Fruit fly (Drosophila melanogaster): ENCODE measurements around the gene Dscam4.

Dscam4 gene

dm6 chr3L:8299224-8300130 is 61.0 kb downstream of the Dscam4 start, which contains the start of the genes Arl5 and CG13671:
Gene Arl5, minus strand, starts transcription at chr3L:8299839.
Gene CG13671, plus strand, starts transcription at chr3L:8300064.
- TF ChIP-seq H2.0 (GFP tag; IDR thresholded peaks at IDR 0.05), result peak; percentile 76
- TF ChIP-seq Chrac-16 (GFP tag; optimal IDR thresholded peaks at IDR 0.05), result peak; percentile 86
- TF ChIP-seq nom (GFP tag; optimal IDR thresholded peaks at IDR 0.05), result peak; percentile 1
- TF ChIP-seq CG15479 (GFP tag; optimal IDR thresholded peaks at IDR 0.05), result no peak
- TF ChIP-seq pita (GFP tag; optimal IDR thresholded peaks at IDR 0.05), result no peak
- no peak for TF ChIP-seq sd (tag; optimal IDR thresholded peaks at IDR 0.05)
- peak; percentile 15 for TF ChIP-seq fd3F (GFP tag; optimal IDR thresholded peaks at IDR 0.05)
- TF ChIP-seq D19A (tag; optimal IDR thresholded peaks at IDR 0.05), result no peak
- peak; percentile 75 for TF ChIP-seq ase (GFP tag; IDR thresholded peaks at IDR 0.05)
- TF ChIP-seq Usf (GFP tag; optimal IDR thresholded peaks at IDR 0.05), result peak; percentile 19
- TF ChIP-seq CG3407 (GFP tag; optimal IDR thresholded peaks at IDR 0.05), result peak; percentile 57
- no peak for TF ChIP-seq pros (GFP tag; optimal IDR thresholded peaks at IDR 0.05)
- TF ChIP-seq CG7271 (tag; optimal IDR thresholded peaks at IDR 0.05), result peak; percentile 84
- TF ChIP-seq CG8290 (GFP tag; optimal IDR thresholded peaks at IDR 0.05), result peak; percentile 86
- peak in 1 of 2 experiments; percentile 28 for TF ChIP-seq CG8290 (tag; optimal IDR thresholded peaks at IDR 0.05)
- no peak for TF ChIP-seq eve (GFP tag; optimal IDR thresholded peaks at IDR 0.05)
- TF ChIP-seq ems (GFP tag; optimal IDR thresholded peaks at IDR 0.05), result peak; percentile 53
- TF ChIP-seq CG4360 (GFP tag; IDR thresholded peaks at IDR 0.05), result peak; percentile 85
- TF ChIP-seq CG14710 (tag; optimal IDR thresholded peaks at IDR 0.05), result peak; percentile 91
- peak; percentile 34 for TF ChIP-seq Bteb2 (GFP tag; optimal IDR thresholded peaks at IDR 0.05)
- TF ChIP-seq ro (GFP tag; IDR thresholded peaks at IDR 0.05), result peak; percentile 20; the same call in 1 of the 2 replicates
- peak; percentile 66; the same call in 2 of the 3 replicates for TF ChIP-seq CG34224 (GFP tag; IDR thresholded peaks at IDR 0.05; ENCODE audit: partially characterized antibody)
- TF ChIP-seq CG15073 (GFP tag; optimal IDR thresholded peaks at IDR 0.05), result peak; percentile 23
- TF ChIP-seq pb (GFP tag; optimal IDR thresholded peaks at IDR 0.05), result peak; percentile 27
- peak; percentile 45 for TF ChIP-seq CG30020 (tag; optimal IDR thresholded peaks at IDR 0.05)
- no peak; the same call in 1 of the 2 replicates for TF ChIP-seq danr (GFP tag; IDR thresholded peaks at IDR 0.05)
- no peak for TF ChIP-seq crc (GFP tag; optimal IDR thresholded peaks at IDR 0.05)
- TF ChIP-seq Elba2 (GFP tag; optimal IDR thresholded peaks at IDR 0.05), result peak; percentile 54
- TF ChIP-seq Hmx (GFP tag; optimal IDR thresholded peaks at IDR 0.05), result peak; percentile 25
- peak; percentile 86 for TF ChIP-seq CG12942 (GFP tag; optimal IDR thresholded peaks at IDR 0.05)
- TF ChIP-seq p53 (GFP tag; optimal IDR thresholded peaks at IDR 0.05), result no peak
- peak; percentile 85 for TF ChIP-seq tin (GFP tag; optimal IDR thresholded peaks at IDR 0.05)
- TF ChIP-seq gcm (GFP tag; optimal IDR thresholded peaks at IDR 0.05), result peak; percentile 51
- peak; percentile 38 for TF ChIP-seq Fer1 (GFP tag; optimal IDR thresholded peaks at IDR 0.05)
- TF ChIP-seq CG43689 (GFP tag; IDR thresholded peaks at IDR 0.05), result peak; percentile 41; the same call in 1 of the 2 replicates
- TF ChIP-seq CG12104 (GFP tag; optimal IDR thresholded peaks at IDR 0.05), result peak; percentile 39
- peak; percentile 44 for TF ChIP-seq croc (GFP tag; conservative IDR thresholded peaks at IDR 0.05)
- peak; percentile 3 for TF ChIP-seq CG17186 (GFP tag; optimal IDR thresholded peaks at IDR 0.05)
- TF ChIP-seq CG2199 (GFP tag; IDR thresholded peaks at IDR 0.05), result no peak
- TF ChIP-seq run (tag; optimal IDR thresholded peaks at IDR 0.05), result no peak
- peak; percentile 29 for TF ChIP-seq jing (GFP tag; optimal IDR thresholded peaks at IDR 0.05)
- TF ChIP-seq ac (GFP tag; optimal IDR thresholded peaks at IDR 0.05), result no peak
- TF ChIP-seq Kr (GFP tag; optimal IDR thresholded peaks at IDR 0.05), result no peak
- TF ChIP-seq grn (GFP tag; optimal IDR thresholded peaks at IDR 0.05), result peak; percentile 40
- TF ChIP-seq CG8281 (tag; optimal IDR thresholded peaks at IDR 0.05), result no peak
- peak; percentile 77 for TF ChIP-seq CG17359 (tag; optimal IDR thresholded peaks at IDR 0.05)
- TF ChIP-seq sug (tag; optimal IDR thresholded peaks at IDR 0.05), result peak; percentile 60
- TF ChIP-seq Antp (GFP tag; optimal IDR thresholded peaks at IDR 0.05), result peak; percentile 61
- peak; percentile 56 for TF ChIP-seq CG16815 (GFP tag; optimal IDR thresholded peaks at IDR 0.05)
